Fruit fly (Drosophila melanogaster): ENCODE results near the gene CG7910.

The CG7910 gene

dm6 chr3R:8113833-8114673 lies 27.0 kb downstream of the CG7910 start (continued):
- TF ChIP-seq Usf (GFP tag; optimal IDR thresholded peaks at IDR 0.05) (peak; percentile 47), org-1 (GFP tag; optimal IDR thresholded peaks at IDR 0.05) (peak; percentile 82), HLH54F (GFP tag; optimal IDR thresholded peaks at IDR 0.05) (peak; percentile 79), H15 (GFP tag; IDR thresholded peaks at IDR 0.05) (peak; percentile 71), Hmx (GFP tag; optimal IDR thresholded peaks at IDR 0.05) (peak; percentile 49), Xrp1 (GFP tag; IDR thresholded peaks at IDR 0.05) (peak; percentile 92), CG15696 (tag; optimal IDR thresholded peaks at IDR 0.05) (peak; percentile 84), GATAe (GFP tag; conservative IDR thresholded peaks at IDR 0.05) (no peak), NC2β (GFP tag; optimal IDR thresholded peaks at IDR 0.05) (peak; percentile 78), scrt (GFP tag; optimal IDR thresholded peaks at IDR 0.05) (peak; percentile 90), Fer1 (GFP tag; optimal IDR thresholded peaks at IDR 0.05) (peak; percentile 83), CG9727 (GFP tag; optimal IDR thresholded peaks at IDR 0.05) (peak; percentile 90), ERR (GFP tag; optimal IDR thresholded peaks at IDR 0.05) (peak; percentile 62), CG12942 (GFP tag; optimal IDR thresholded peaks at IDR 0.05) (peak; percentile 65), lov (optimal IDR thresholded peaks at IDR 0.05) (no peak), lov (GFP tag; IDR thresholded peaks at IDR 0.05) (peak; percentile 76; the same call in 2 of the 3 replicates), CG17912 (GFP tag; optimal IDR thresholded peaks at IDR 0.05) (no peak), hbn (GFP tag; IDR thresholded peaks at IDR 0.05; ENCODE audit: partially characterized antibody) (no peak), wek (GFP tag; optimal IDR thresholded peaks at IDR 0.05) (peak; percentile 18), D (optimal IDR thresholded peaks at IDR 0.05) (no peak), D (GFP tag; optimal IDR thresholded peaks at IDR 0.05) (peak; percentile 74), tup (GFP tag; optimal IDR thresholded peaks at IDR 0.05) (peak; percentile 74), NfI (GFP tag; optimal IDR thresholded peaks at IDR 0.05) (peak; percentile 76), CG10431 (GFP tag; optimal IDR thresholded peaks at IDR 0.05) (no peak), CG6854 (GFP tag; optimal IDR thresholded peaks at IDR 0.05) (peak; percentile 80), hth (optimal IDR thresholded peaks at IDR 0.05) (no peak), CG11560 (tag; IDR thresholded peaks at IDR 0.05) (0 out of 3 replicates have a peak, but pooled peaks have one; percentile 38), sens (GFP tag) (peak; percentile 98), Trl (optimal IDR thresholded peaks at IDR 0.05) (peak in 1 of 2 experiments; percentile 5), Trl (GFP tag; optimal IDR thresholded peaks at IDR 0.05) (peak; percentile 71), ems (GFP tag; optimal IDR thresholded peaks at IDR 0.05) (peak; percentile 86), CG4360 (GFP tag; IDR thresholded peaks at IDR 0.05) (peak; percentile 92), sim (GFP tag; IDR thresholded peaks at IDR 0.05) (peak; percentile 82), lmd (GFP tag; IDR thresholded peaks at IDR 0.05) (peak; percentile 76), vvl (GFP tag; IDR thresholded peaks at IDR 0.05) (peak; percentile 92), CG17385 (GFP tag; optimal IDR thresholded peaks at IDR 0.05) (peak; percentile 99), rib (GFP tag; IDR thresholded peaks at IDR 0.05) (peak; percentile 57), sr (GFP tag; IDR thresholded peaks at IDR 0.05) (peak; percentile 62; the same call in 2 of the 3 replicates), CG2120 (GFP tag; optimal IDR thresholded peaks at IDR 0.05) (peak; percentile 87), CrebB (tag; optimal IDR thresholded peaks at IDR 0.05) (peak; percentile 46), CG6175 (GFP tag; IDR thresholded peaks at IDR 0.05) (peak; percentile 63), CG11093 (GFP tag; IDR thresholded peaks at IDR 0.05) (peak; percentile 57; the same call in 1 of the 3 replicates), CG10979 (tag; optimal IDR thresholded peaks at IDR 0.05) (peak; percentile 89), CG8089 (GFP tag; optimal IDR thresholded peaks at IDR 0.05) (peak; percentile 75), CG30431 (GFP tag; optimal IDR thresholded peaks at IDR 0.05) (peak; percentile 41), CG4617 (GFP tag; optimal IDR thresholded peaks at IDR 0.05; ENCODE audit: borderline replicate concordance) (peak; percentile 41), nau (GFP tag; optimal IDR thresholded peaks at IDR 0.05) (peak; percentile 85), CG33213 (GFP tag; optimal IDR thresholded peaks at IDR 0.05) (peak; percentile 62), ara (GFP tag; IDR thresholded peaks at IDR 0.05) (peak; percentile 75), YL-1 (GFP tag; optimal IDR thresholded peaks at IDR 0.05) (peak; percentile 27), danr (GFP tag; IDR thresholded peaks at IDR 0.05) (0 out of 2 replicates have a peak, but pooled peaks have one; percentile 40)
